Fruit fly (Drosophila melanogaster): Measurements from ENCODE around the gene CG9514.

DNA sequence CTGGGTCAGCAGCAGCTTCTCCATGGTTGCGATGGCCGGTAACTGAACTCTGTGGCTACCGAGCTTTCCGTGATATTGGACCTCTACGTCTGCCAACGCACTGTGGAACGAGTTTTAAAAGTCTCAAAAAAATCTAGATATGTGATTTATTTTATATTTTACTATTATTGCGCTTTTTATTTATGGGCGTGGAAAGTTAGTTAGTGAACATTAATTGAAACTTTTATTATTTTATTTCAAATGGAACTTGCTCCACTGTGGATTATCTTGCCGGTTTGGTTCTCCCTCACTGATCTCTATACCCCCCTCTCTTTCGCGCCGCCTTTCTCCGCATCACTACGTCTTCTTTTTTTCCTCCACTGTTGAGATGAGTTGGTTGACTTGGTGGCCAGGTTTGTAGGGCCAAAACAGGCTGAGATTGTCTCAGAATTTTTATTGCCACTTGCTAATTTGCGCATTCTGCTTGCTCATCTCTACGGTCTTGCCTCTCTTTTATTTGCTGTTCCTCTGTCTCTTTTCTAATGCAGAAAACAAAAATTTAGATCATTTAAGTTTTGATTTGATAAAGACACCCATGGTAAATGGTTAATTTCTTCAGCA, 47.8 kb downstream of the CG9514 start, which contains the start of gene CG9522:
- no peak for TF ChIP-seq CG8478 (optimal IDR thresholded peaks at IDR 0.05)
- no peak for TF ChIP-seq CTCF (optimal IDR thresholded peaks at IDR 0.05)

Data from S2 (cell line).